Fruit fly (Drosophila melanogaster): ENCODE measurements around the gene CG6656.

CG6656 gene

DNA sequence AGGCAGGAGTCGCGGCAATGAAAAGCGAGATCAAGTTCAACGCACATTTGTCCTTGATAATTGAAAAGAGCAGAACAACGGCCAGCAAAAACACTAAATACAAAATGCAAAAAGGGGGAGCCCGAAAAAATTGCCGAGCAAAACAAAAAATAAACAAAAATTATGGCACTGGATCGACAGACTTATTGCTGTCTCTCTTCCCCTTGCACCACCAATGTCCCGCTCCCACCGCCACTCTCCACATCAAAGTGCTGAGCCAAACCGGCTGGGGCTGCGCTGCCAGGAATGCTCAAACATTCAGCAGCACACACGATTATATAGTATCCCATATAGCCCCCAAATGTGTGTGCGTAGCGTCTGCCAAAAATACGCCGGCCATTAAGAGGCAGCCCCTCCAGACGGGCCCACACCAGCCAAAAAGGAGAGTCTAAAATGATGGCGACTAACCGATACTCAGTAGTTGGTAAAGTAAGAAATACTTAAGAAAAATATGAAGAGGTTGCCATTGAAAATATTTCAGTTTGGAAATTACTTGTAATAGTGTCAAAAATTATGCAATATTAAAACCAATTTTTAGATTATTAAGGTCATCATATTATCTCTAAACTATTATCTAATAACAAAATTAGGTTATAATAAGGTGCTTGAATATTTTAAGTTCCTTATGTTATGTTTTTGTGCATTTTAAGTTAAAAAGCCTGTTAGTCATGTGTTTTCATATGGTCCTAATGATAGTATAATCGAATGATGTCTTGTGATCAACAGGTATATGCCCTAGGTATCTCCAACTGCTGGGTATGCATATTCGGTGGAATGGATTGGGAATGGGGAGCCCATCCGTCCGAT lies 46.5 kb downstream of the CG6656 start (continued):
- TF ChIP-seq Hr4 (GFP tag; optimal IDR thresholded peaks at IDR 0.05) (peak; percentile 54), eg (GFP tag; IDR thresholded peaks at IDR 0.05) (no peak), Hr39 (GFP tag; optimal IDR thresholded peaks at IDR 0.05) (peak; percentile 52), Eip75B (GFP tag; optimal IDR thresholded peaks at IDR 0.05) (peak; percentile 74), CG8119 (GFP tag; IDR thresholded peaks at IDR 0.05) (peak; percentile 23; the same call in 1 of the 3 replicates), topi (GFP tag; optimal IDR thresholded peaks at IDR 0.05) (peak; percentile 80), Gug (GFP tag; IDR thresholded peaks at IDR 0.05) (no peak), CG6808 (GFP tag; optimal IDR thresholded peaks at IDR 0.05) (peak; percentile 86), spab (GFP tag; optimal IDR thresholded peaks at IDR 0.05) (peak; percentile 85), CG16779 (tag; optimal IDR thresholded peaks at IDR 0.05) (peak; percentile 19), lz (GFP tag; optimal IDR thresholded peaks at IDR 0.05) (peak; percentile 83), dsx (GFP tag; optimal IDR thresholded peaks at IDR 0.05; ENCODE audit: poor library complexity, severe bottlenecking) (peak; percentile 71), Sox102F (GFP tag; optimal IDR thresholded peaks at IDR 0.05) (peak; percentile 67), CG10669 (GFP tag; optimal IDR thresholded peaks at IDR 0.05) (peak; percentile 71), CG15336 (GFP tag; IDR thresholded peaks at IDR 0.05) (peak; percentile 38; the same call in 1 of the 2 replicates), CG34406 (GFP tag; optimal IDR thresholded peaks at IDR 0.05) (peak; percentile 75), CG10631 (GFP tag; optimal IDR thresholded peaks at IDR 0.05) (peak; percentile 84), OdsH (GFP tag; optimal IDR thresholded peaks at IDR 0.05) (peak; percentile 60), CG8632 (GFP tag; optimal IDR thresholded peaks at IDR 0.05) (peak; percentile 74), Met (GFP tag; optimal IDR thresholded peaks at IDR 0.05) (peak; percentile 78), cyc (GFP tag; optimal IDR thresholded peaks at IDR 0.05) (peak; percentile 26), CG7368 (GFP tag; optimal IDR thresholded peaks at IDR 0.05) (peak; percentile 28), Hr38 (GFP tag; optimal IDR thresholded peaks at IDR 0.05) (no peak), esn (GFP tag; optimal IDR thresholded peaks at IDR 0.05) (peak; percentile 86)

DNA sequence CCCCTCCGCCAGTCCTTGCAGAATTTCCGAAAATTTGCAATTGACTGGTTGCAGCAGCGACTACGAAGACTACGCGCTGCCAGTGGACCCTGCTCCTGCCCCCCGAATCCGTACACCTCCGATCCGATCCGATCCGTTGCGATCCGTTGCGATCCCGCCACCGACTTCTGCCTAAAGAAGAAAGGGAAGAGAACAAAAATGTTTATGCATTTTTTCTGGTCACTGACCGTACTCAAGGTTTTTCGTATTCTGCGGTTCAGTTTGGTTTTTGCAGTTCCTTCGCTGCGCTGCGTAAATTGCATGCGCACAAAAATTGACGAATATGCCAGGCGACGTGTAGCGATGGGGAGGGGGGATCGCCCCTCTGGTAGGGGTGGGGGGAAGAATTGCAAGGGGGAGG lies 47.2 kb downstream of the CG6656 start:
- TF ChIP-seq salr (GFP tag; optimal IDR thresholded peaks at IDR 0.05) (no peak), CG6163 (GFP tag; IDR thresholded peaks at IDR 0.05) (0 out of 3 replicates have a peak, but pooled peaks have one; percentile 12), Lpt (GFP tag; optimal IDR thresholded peaks at IDR 0.05) (no peak), Blimp-1 (GFP tag; optimal IDR thresholded peaks at IDR 0.05) (peak; percentile 45)

DNA sequence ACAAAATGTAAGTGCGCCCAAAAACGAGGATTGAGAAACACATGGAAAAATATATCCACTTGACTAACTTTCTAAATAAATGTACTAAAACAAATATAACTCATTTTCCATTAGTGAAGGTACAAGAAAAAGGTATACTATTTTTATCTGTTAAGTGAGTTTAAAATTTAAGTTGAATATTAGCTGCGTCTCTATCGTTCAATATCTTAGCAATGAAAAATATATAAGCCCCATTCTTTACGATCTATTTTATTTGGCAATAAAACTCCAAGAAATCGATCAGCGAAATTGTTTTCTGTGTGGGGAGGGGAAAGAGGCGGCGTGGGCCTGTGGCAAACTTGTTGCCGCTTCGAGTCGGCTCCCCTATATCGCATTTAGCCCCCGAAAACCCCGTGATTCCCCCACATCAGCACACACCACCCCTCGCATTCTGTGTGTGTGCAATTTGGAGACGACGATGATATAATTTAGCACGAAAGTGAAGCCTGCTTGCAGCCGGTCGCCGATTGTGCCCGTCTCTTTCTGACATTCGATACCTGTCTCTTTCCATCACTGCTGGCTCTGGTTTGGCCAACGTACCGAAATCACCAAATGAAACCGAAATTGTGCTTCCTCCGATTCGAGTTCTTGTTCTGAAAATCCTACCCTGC lies 47.7 kb downstream of the CG6656 start:
- TF ChIP-seq Hr39 (GFP tag; optimal IDR thresholded peaks at IDR 0.05): peak; percentile 40
- TF ChIP-seq CG3032 (tag; optimal IDR thresholded peaks at IDR 0.05): peak; percentile 95
- peak; percentile 25 for TF ChIP-seq cyc (GFP tag; optimal IDR thresholded peaks at IDR 0.05)
- peak; percentile 63 for TF ChIP-seq CG16779 (tag; optimal IDR thresholded peaks at IDR 0.05)
- peak; percentile 8 for TF ChIP-seq Ets21C (GFP tag; optimal IDR thresholded peaks at IDR 0.05)
- TF ChIP-seq Met (GFP tag; optimal IDR thresholded peaks at IDR 0.05): peak; percentile 25
- TF ChIP-seq Eip78C (GFP tag): peak; percentile 94
- TF ChIP-seq CG7368 (GFP tag; optimal IDR thresholded peaks at IDR 0.05): peak; percentile 72
- TF ChIP-seq CG8632 (GFP tag; optimal IDR thresholded peaks at IDR 0.05): peak; percentile 71
- peak; percentile 91 for TF ChIP-seq vri (GFP tag; optimal IDR thresholded peaks at IDR 0.05)
- peak; percentile 15 for TF ChIP-seq fd85E (GFP tag; optimal IDR thresholded peaks at IDR 0.05)
- peak; percentile 71 for TF ChIP-seq achi (GFP tag; optimal IDR thresholded peaks at IDR 0.05)
- TF ChIP-seq CG8119 (GFP tag; IDR thresholded peaks at IDR 0.05): peak; percentile 51; the same call in 2 of the 3 replicates
- TF ChIP-seq Hr38 (GFP tag; optimal IDR thresholded peaks at IDR 0.05): no peak
- TF ChIP-seq CG10669 (GFP tag; optimal IDR thresholded peaks at IDR 0.05): peak; percentile 89
- peak; percentile 87 for TF ChIP-seq fd59A (GFP tag; optimal IDR thresholded peaks at IDR 0.05)
- TF ChIP-seq Gug (GFP tag; IDR thresholded peaks at IDR 0.05): 0 out of 2 replicates have a peak, but pooled peaks have one; percentile 23
- peak; percentile 82 for TF ChIP-seq CG9139 (GFP tag; optimal IDR thresholded peaks at IDR 0.05)
- peak; percentile 26 for TF ChIP-seq lz (GFP tag; optimal IDR thresholded peaks at IDR 0.05)
- TF ChIP-seq CG11294 (GFP tag; IDR thresholded peaks at IDR 0.05): no peak
- TF ChIP-seq CG6276 (GFP tag; optimal IDR thresholded peaks at IDR 0.05): peak; percentile 63
- peak; percentile 59 for TF ChIP-seq CG34406 (GFP tag; optimal IDR thresholded peaks at IDR 0.05)
- TF ChIP-seq OdsH (GFP tag; optimal IDR thresholded peaks at IDR 0.05): peak; percentile 76
- TF ChIP-seq CG3919 (GFP tag; optimal IDR thresholded peaks at IDR 0.05): peak; percentile 72
- peak; percentile 77 for TF ChIP-seq acj6 (GFP tag; optimal IDR thresholded peaks at IDR 0.05)
- peak; percentile 60 for TF ChIP-seq Eip75B (GFP tag; optimal IDR thresholded peaks at IDR 0.05)
- TF ChIP-seq Ets96B (tag; optimal IDR thresholded peaks at IDR 0.05): peak; percentile 93
- peak; percentile 40 for TF ChIP-seq CG8319 (GFP tag; optimal IDR thresholded peaks at IDR 0.05)
- peak; percentile 82 to 91 for TF ChIP-seq ss (GFP tag; optimal IDR thresholded peaks at IDR 0.05)
